Fruit fly (Drosophila melanogaster): Measurements from ENCODE around the gene MTA1-like.
A peak's percentile ranks its signal among the peaks of the same experiment; 100 is the strongest.

MTA1-like gene

DNA sequence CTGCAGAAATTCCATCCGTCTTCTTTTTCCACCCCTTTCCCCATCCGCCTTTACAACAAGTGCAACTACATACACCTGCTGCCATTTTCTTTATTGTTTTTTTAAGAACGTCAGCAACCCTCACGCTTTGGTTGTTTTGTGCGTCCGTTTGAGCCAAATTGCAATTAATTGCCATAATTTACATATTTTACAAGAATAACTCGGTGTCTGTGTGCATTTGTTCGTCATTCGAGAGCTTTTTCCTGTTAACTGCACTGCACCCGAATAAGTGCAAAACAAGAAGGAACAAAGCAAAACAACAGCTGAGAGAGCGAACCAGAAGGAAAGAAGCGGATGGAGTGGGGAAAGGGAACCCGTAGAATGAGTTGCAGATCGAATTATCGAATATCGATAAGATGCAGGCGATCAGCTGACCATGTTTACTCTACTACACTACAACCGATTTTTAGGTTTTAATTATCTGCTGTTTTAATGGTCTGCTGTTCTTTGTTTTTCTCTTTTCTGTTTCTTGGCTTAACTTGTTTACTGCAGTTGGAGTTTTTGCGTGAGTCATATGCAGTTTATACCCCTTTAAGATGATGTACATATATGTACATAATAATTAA is 22.2 kb upstream of the MTA1-like start (continued):
- TF ChIP-seq Ravus (GFP tag; IDR thresholded peaks at IDR 0.05), result no peak

DNA sequence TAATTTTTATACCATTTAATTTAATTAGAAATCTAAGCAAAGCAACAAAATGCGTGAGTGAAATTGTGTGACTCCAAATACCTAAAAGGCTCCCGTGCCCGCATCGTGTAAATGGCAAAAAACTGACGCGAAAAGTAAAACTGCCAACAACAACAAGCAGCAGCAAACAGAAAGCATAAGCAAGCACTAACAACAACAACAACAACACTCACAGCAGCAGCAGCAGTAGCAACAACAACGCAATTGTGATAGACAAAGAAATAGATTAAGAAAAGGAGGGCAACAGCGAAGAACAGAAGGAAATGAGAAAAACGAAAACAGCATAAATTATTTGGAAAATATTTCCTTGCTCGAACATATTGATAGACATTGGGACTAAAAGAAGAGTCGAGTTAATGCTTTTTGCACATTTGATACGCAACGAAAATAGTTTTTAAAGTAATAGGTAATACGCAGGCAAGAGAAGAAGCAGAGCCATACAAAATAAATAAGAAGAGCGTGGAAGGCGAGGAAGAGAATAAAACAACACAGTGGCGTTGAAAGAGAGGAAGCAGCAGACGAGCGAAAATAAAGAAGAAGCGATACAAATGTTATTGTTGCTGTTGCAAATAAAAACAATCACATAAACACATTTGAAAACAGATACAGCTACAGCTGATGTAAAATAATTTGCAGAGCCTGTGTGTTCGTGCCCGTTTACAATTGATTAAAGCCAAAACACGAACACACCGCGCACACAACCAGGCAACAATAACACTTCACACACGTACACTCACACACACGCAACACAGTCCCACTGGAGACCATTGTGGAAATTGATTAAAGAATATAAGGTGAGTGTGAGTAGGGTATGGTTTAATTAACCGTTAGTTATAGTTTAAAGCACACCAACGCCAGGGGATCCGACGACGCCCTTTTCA is 21.5 kb upstream of the MTA1-like start:
- TF ChIP-seq inv (GFP tag; IDR thresholded peaks at IDR 0.05; ENCODE audit: partially characterized antibody), result 0 out of 2 replicates have a peak, but pooled peaks have one; percentile 2
- TF ChIP-seq CG3163 (GFP tag; optimal IDR thresholded peaks at IDR 0.05), result peak; percentile 80
- TF ChIP-seq cg (GFP tag; optimal IDR thresholded peaks at IDR 0.05), result peak; percentile 72
- no peak for TF ChIP-seq BtbVII (GFP tag; optimal IDR thresholded peaks at IDR 0.05)
- TF ChIP-seq Lim3 (GFP tag; IDR thresholded peaks at IDR 0.05), result no peak
- peak; percentile 58 for TF ChIP-seq MESR4 (GFP tag; optimal IDR thresholded peaks at IDR 0.05)
- peak; percentile 97 for TF ChIP-seq psq (GFP tag; optimal IDR thresholded peaks at IDR 0.05)
- TF ChIP-seq pros (GFP tag; optimal IDR thresholded peaks at IDR 0.05), result peak; percentile 30
- peak; percentile 11 for TF ChIP-seq ERR (GFP tag; optimal IDR thresholded peaks at IDR 0.05)
- TF ChIP-seq CG15479 (GFP tag; optimal IDR thresholded peaks at IDR 0.05), result no peak
- TF ChIP-seq Deaf1 (tag; optimal IDR thresholded peaks at IDR 0.05), result peak; percentile 44
- TF ChIP-seq mld (GFP tag; IDR thresholded peaks at IDR 0.05; ENCODE audit: partially characterized antibody), result 0 out of 3 replicates have a peak, but pooled peaks have one; percentile 18
- TF ChIP-seq mirr (GFP tag; optimal IDR thresholded peaks at IDR 0.05), result peak; percentile 36
- no peak for TF ChIP-seq gfzf (GFP tag; optimal IDR thresholded peaks at IDR 0.05)
- TF ChIP-seq CG8388 (GFP tag; optimal IDR thresholded peaks at IDR 0.05), result peak; percentile 13
- no peak for TF ChIP-seq knrl (GFP tag; IDR thresholded peaks at IDR 0.05; ENCODE audit: partially characterized antibody)
- peak; percentile 95 for TF ChIP-seq CG17385 (GFP tag; optimal IDR thresholded peaks at IDR 0.05)
- TF ChIP-seq Trl (optimal IDR thresholded peaks at IDR 0.05), result peak in 1 of 2 experiments; percentile 85
- no peak for TF ChIP-seq Trl (GFP tag; optimal IDR thresholded peaks at IDR 0.05)
- no peak for TF ChIP-seq CG6854 (GFP tag; optimal IDR thresholded peaks at IDR 0.05)
- TF ChIP-seq CG12071 (GFP tag; optimal IDR thresholded peaks at IDR 0.05), result no peak
- TF ChIP-seq NC2α (GFP tag; optimal IDR thresholded peaks at IDR 0.05), result no peak
- TF ChIP-seq pum (GFP tag; optimal IDR thresholded peaks at IDR 0.05), result no peak
- peak; percentile 61; the same call in 1 of the 4 replicates for TF ChIP-seq chinmo (GFP tag; IDR thresholded peaks at IDR 0.05; ENCODE audit: partially characterized antibody)
- peak; percentile 35 for TF ChIP-seq CG34376 (GFP tag; optimal IDR thresholded peaks at IDR 0.05)
- TF ChIP-seq HLH4C (GFP tag; IDR thresholded peaks at IDR 0.05; ENCODE audit: partially characterized antibody), result 0 out of 3 replicates have a peak, but pooled peaks have one; percentile 5
- TF ChIP-seq Aef1 (GFP tag; IDR thresholded peaks at IDR 0.05), result peak; percentile 8; the same call in 2 of the 3 replicates
- 0 out of 3 replicates have a peak, but pooled peaks have one; percentile 1 for TF ChIP-seq Opbp (GFP tag; IDR thresholded peaks at IDR 0.05; ENCODE audit: partially characterized antibody)
- TF ChIP-seq Fer1 (GFP tag; optimal IDR thresholded peaks at IDR 0.05), result peak; percentile 5
- TF ChIP-seq YL-1 (GFP tag; optimal IDR thresholded peaks at IDR 0.05), result peak; percentile 2
- TF ChIP-seq CG13624 (GFP tag; optimal IDR thresholded peaks at IDR 0.05), result peak; percentile 21
- TF ChIP-seq Myb (GFP tag; optimal IDR thresholded peaks at IDR 0.05), result no peak
- peak; percentile 43 for TF ChIP-seq Ets65A (GFP tag)
- TF ChIP-seq CG31365 (tag; optimal IDR thresholded peaks at IDR 0.05), result no peak
- no peak for TF ChIP-seq gce (GFP tag; IDR thresholded peaks at IDR 0.05)
- TF ChIP-seq CG4360 (GFP tag; IDR thresholded peaks at IDR 0.05), result peak; percentile 99
- no peak for TF ChIP-seq CG13296 (GFP tag; optimal IDR thresholded peaks at IDR 0.05)
- TF ChIP-seq sug (tag; optimal IDR thresholded peaks at IDR 0.05), result peak; percentile 14
- no peak for TF ChIP-seq GATAe (GFP tag; conservative IDR thresholded peaks at IDR 0.05)
- peak; percentile 25 for TF ChIP-seq exex (tag; optimal IDR thresholded peaks at IDR 0.05)
- TF ChIP-seq ase (GFP tag; IDR thresholded peaks at IDR 0.05), result no peak
- TF ChIP-seq CG17568 (GFP tag; optimal IDR thresholded peaks at IDR 0.05), result peak; percentile 49
- no peak for TF ChIP-seq bsh (GFP tag; optimal IDR thresholded peaks at IDR 0.05)
- TF ChIP-seq nerfin-2 (GFP tag; IDR thresholded peaks at IDR 0.05; ENCODE audit: partially characterized antibody), result peak; percentile 4; the same call in 1 of the 2 replicates
